Worm (Caenorhabditis elegans): Measurements from ENCODE around the gene unc-71.

unc-71 gene

ce11 chrIII:12891580-12891979, at the start of gene unc-71, which contains the start of gene Y37D8A.29:
Gene unc-71, minus strand, starts transcription at chrIII:12891738.
Gene Y37D8A.29, minus strand, starts transcription at chrIII:12891680.
- no peak for TF ChIP-seq hnd-1 (tag; optimal IDR thresholded peaks at IDR 0.05)
- no peak for TF ChIP-seq tbx-11 (GFP tag; IDR thresholded peaks at IDR 0.05)
- TF ChIP-seq ceh-36 (tag; optimal IDR thresholded peaks at IDR 0.05): no peak
- TF ChIP-seq tra-4 (tag; optimal IDR thresholded peaks at IDR 0.05): no peak
- no peak for TF ChIP-seq ama-1 (optimal IDR thresholded peaks at IDR 0.05)
- no peak for TF ChIP-seq hmbx-1 (tag; optimal IDR thresholded peaks at IDR 0.05)
- TF ChIP-seq ets-7 (tag; optimal IDR thresholded peaks at IDR 0.05): no peak

ce11 chrIII:12934417-12934816, 42.9 kb upstream of the unc-71 start, which contains the start of gene epg-3:
Gene epg-3, plus strand, starts transcription at chrIII:12934717.
- TF ChIP-seq flt-1 (GFP tag; IDR thresholded peaks at IDR 0.05) (no peak), sea-1 (GFP tag; conservative IDR thresholded peaks at IDR 0.05) (no peak), ets-7 (tag; optimal IDR thresholded peaks at IDR 0.05) (no peak), hmg-4 (GFP tag; optimal IDR thresholded peaks at IDR 0.05) (no peak), hmbx-1 (tag; optimal IDR thresholded peaks at IDR 0.05) (no peak), pes-1 (GFP tag; IDR thresholded peaks at IDR 0.05) (no peak), hnd-1 (tag; optimal IDR thresholded peaks at IDR 0.05) (no peak), tbx-37 (GFP tag; conservative IDR thresholded peaks at IDR 0.05) (no peak), tra-4 (tag; optimal IDR thresholded peaks at IDR 0.05) (no peak), ceh-13 (GFP tag; optimal IDR thresholded peaks at IDR 0.05) (no peak), F13C5.2 (tag; optimal IDR thresholded peaks at IDR 0.05) (no peak), aly-1 (tag; optimal IDR thresholded peaks at IDR 0.05) (no peak), scrt-1 (GFP tag; IDR thresholded peaks at IDR 0.05) (no peak), B0310.2 (tag; optimal IDR thresholded peaks at IDR 0.05) (no peak), tbx-11 (GFP tag; IDR thresholded peaks at IDR 0.05) (no peak), ama-1 (optimal IDR thresholded peaks at IDR 0.05) (no peak)

ce11 chrIII:12932776-12933175, 41.2 kb upstream of the unc-71 start:
- no peak for TF ChIP-seq scrt-1 (GFP tag; IDR thresholded peaks at IDR 0.05)
- TF ChIP-seq B0310.2 (tag; optimal IDR thresholded peaks at IDR 0.05): no peak
- TF ChIP-seq tbx-11 (GFP tag; IDR thresholded peaks at IDR 0.05): no peak
- TF ChIP-seq aly-1 (tag; optimal IDR thresholded peaks at IDR 0.05): no peak
- TF ChIP-seq tbx-37 (GFP tag; conservative IDR thresholded peaks at IDR 0.05): no peak
- no peak for TF ChIP-seq hnd-1 (tag; optimal IDR thresholded peaks at IDR 0.05)
- no peak for TF ChIP-seq pes-1 (GFP tag; IDR thresholded peaks at IDR 0.05)
- TF ChIP-seq ets-7 (tag; optimal IDR thresholded peaks at IDR 0.05): no peak
- no peak for TF ChIP-seq sea-1 (GFP tag; conservative IDR thresholded peaks at IDR 0.05)
- no peak for TF ChIP-seq ceh-13 (GFP tag; optimal IDR thresholded peaks at IDR 0.05)
- TF ChIP-seq ama-1 (optimal IDR thresholded peaks at IDR 0.05): no peak
- TF ChIP-seq F13C5.2 (tag; optimal IDR thresholded peaks at IDR 0.05): no peak
- TF ChIP-seq ceh-36 (tag; optimal IDR thresholded peaks at IDR 0.05): no peak
- TF ChIP-seq hmg-4 (GFP tag; optimal IDR thresholded peaks at IDR 0.05): no peak
- TF ChIP-seq flt-1 (GFP tag; IDR thresholded peaks at IDR 0.05): no peak

ce11 chrIII:12931786-12932427, 40.4 kb upstream of the unc-71 start, which contains the start of gene rbm-7:
Gene rbm-7, minus strand, starts transcription at chrIII:12931867.
- no peak for TF ChIP-seq tbx-37 (GFP tag; conservative IDR thresholded peaks at IDR 0.05)
- TF ChIP-seq ceh-36 (tag; optimal IDR thresholded peaks at IDR 0.05): no peak
- no peak for TF ChIP-seq pes-1 (GFP tag; IDR thresholded peaks at IDR 0.05)
- TF ChIP-seq sea-1 (GFP tag; conservative IDR thresholded peaks at IDR 0.05): no peak
- TF ChIP-seq flt-1 (GFP tag; IDR thresholded peaks at IDR 0.05): no peak
- no peak for TF ChIP-seq B0310.2 (tag; optimal IDR thresholded peaks at IDR 0.05)
- TF ChIP-seq tbx-11 (GFP tag; IDR thresholded peaks at IDR 0.05): no peak
- no peak for TF ChIP-seq ama-1 (optimal IDR thresholded peaks at IDR 0.05)
- TF ChIP-seq aly-1 (tag; optimal IDR thresholded peaks at IDR 0.05): no peak
- TF ChIP-seq ceh-13 (GFP tag; optimal IDR thresholded peaks at IDR 0.05): no peak
- no peak for TF ChIP-seq F13C5.2 (tag; optimal IDR thresholded peaks at IDR 0.05)
- TF ChIP-seq hmg-4 (GFP tag; optimal IDR thresholded peaks at IDR 0.05): no peak
- no peak for TF ChIP-seq hnd-1 (tag; optimal IDR thresholded peaks at IDR 0.05)
- TF ChIP-seq tra-4 (tag; optimal IDR thresholded peaks at IDR 0.05): no peak
- TF ChIP-seq scrt-1 (GFP tag; IDR thresholded peaks at IDR 0.05): no peak
- TF ChIP-seq hmbx-1 (tag; optimal IDR thresholded peaks at IDR 0.05): no peak
- no peak for TF ChIP-seq ets-7 (tag; optimal IDR thresholded peaks at IDR 0.05)

- no peak for TF ChIP-seq sea-1 (GFP tag; conservative IDR thresholded peaks at IDR 0.05)
- TF ChIP-seq ets-7 (tag; optimal IDR thresholded peaks at IDR 0.05): no peak
- TF ChIP-seq hnd-1 (tag; optimal IDR thresholded peaks at IDR 0.05): no peak
- TF ChIP-seq B0310.2 (tag; optimal IDR thresholded peaks at IDR 0.05): no peak
- no peak for TF ChIP-seq pes-1 (GFP tag; IDR thresholded peaks at IDR 0.05)
Measured at ce11 chrIII:12931108-12931507, 39.6 kb upstream of the unc-71 start.

- no peak for TF ChIP-seq tbx-37 (GFP tag; conservative IDR thresholded peaks at IDR 0.05)
- no peak for TF ChIP-seq ceh-36 (tag; optimal IDR thresholded peaks at IDR 0.05)
- no peak for TF ChIP-seq tra-4 (tag; optimal IDR thresholded peaks at IDR 0.05)
- no peak for TF ChIP-seq aly-1 (tag; optimal IDR thresholded peaks at IDR 0.05)
- no peak for TF ChIP-seq tbx-11 (GFP tag; IDR thresholded peaks at IDR 0.05)
- TF ChIP-seq hnd-1 (tag; optimal IDR thresholded peaks at IDR 0.05): no peak
- no peak for TF ChIP-seq hmbx-1 (tag; optimal IDR thresholded peaks at IDR 0.05)
- TF ChIP-seq ceh-13 (GFP tag; optimal IDR thresholded peaks at IDR 0.05): no peak
- TF ChIP-seq hmg-4 (GFP tag; optimal IDR thresholded peaks at IDR 0.05): no peak
- TF ChIP-seq flt-1 (GFP tag; IDR thresholded peaks at IDR 0.05): no peak
- no peak for TF ChIP-seq sea-1 (GFP tag; conservative IDR thresholded peaks at IDR 0.05)
- no peak for TF ChIP-seq ama-1 (optimal IDR thresholded peaks at IDR 0.05)
- TF ChIP-seq B0310.2 (tag; optimal IDR thresholded peaks at IDR 0.05): no peak
- TF ChIP-seq ets-7 (tag; optimal IDR thresholded peaks at IDR 0.05): no peak
- TF ChIP-seq F13C5.2 (tag; optimal IDR thresholded peaks at IDR 0.05): no peak
- no peak for TF ChIP-seq pes-1 (GFP tag; IDR thresholded peaks at IDR 0.05)
- no peak for TF ChIP-seq scrt-1 (GFP tag; IDR thresholded peaks at IDR 0.05)
Measured at ce11 chrIII:12929573-12929972, 38.0 kb upstream of the unc-71 start, which contains the start of gene Y37D8A.19. Gene Y37D8A.19, plus strand, starts transcription at chrIII:12929873.

ce11 chrIII:12925947-12926607, 34.5 kb upstream of the unc-71 start, which contains the start of the genes npp-25 and mrps-10:
Gene npp-25, minus strand, starts transcription at chrIII:12925997.
Gene mrps-10, plus strand, starts transcription at chrIII:12926557.
- TF ChIP-seq F13C5.2 (tag; optimal IDR thresholded peaks at IDR 0.05) (peak; percentile 26), hnd-1 (tag; optimal IDR thresholded peaks at IDR 0.05) (no peak)

Data from whole organism, early embryonic.